Worm (Caenorhabditis elegans) whole organism, L3 larva: Measurements from ENCODE around the gene hgrs-1.
A peak's percentile ranks its signal among the peaks of the same experiment; 100 is the strongest.

Experiments used
- R02D3.7 ChIP-seq: fragments of 150-350 bp; optimal IDR thresholded peaks from 2 replicates; lab custom pipeline; 2014; ENCODE audit warnings: missing biosample characterization, missing genetic modification characterization
- aly-2 ChIP-seq: fragments of 150-350 bp; optimal IDR thresholded peaks from 2 replicates; lab custom pipeline; 2014; ENCODE audit warnings: missing biosample characterization, missing genetic modification characterization
- ama-1 ChIP-seq: fragments of 150-350 bp; optimal IDR thresholded peaks from 2 replicates; lab custom pipeline; 2018
- ceh-28 ChIP-seq: fragments of 150-350 bp; optimal IDR thresholded peaks from 2 replicates; lab custom pipeline; 2014; ENCODE audit warnings: missing biosample characterization, missing genetic modification reagents, missing genetic modification characterization
- ceh-82 ChIP-seq: fragments of 150-350 bp; optimal IDR thresholded peaks from 2 replicates; lab custom pipeline; 2014; ENCODE audit warnings: missing biosample characterization, missing genetic modification characterization
- ceh-9 ChIP-seq: sonication (generic microtip); optimal IDR thresholded peaks from 2 replicates; lab custom pipeline; 2018; ENCODE audit warnings: missing biosample characterization, missing genetic modification characterization
- daf-12 ChIP-seq: fragments of 150-350 bp; optimal IDR thresholded peaks from 2 replicates; lab custom pipeline; 2014; ENCODE audit warnings: missing biosample characterization, missing genetic modification reagents, missing genetic modification characterization
- egl-27 ChIP-seq: sonication (generic microtip); optimal IDR thresholded peaks from 4 replicates; lab custom pipeline; 2017; ENCODE audit warnings: missing biosample characterization, missing genetic modification reagents, missing genetic modification characterization
- egl-5 ChIP-seq: fragments of 150-350 bp; optimal IDR thresholded peaks from 2 replicates; lab custom pipeline; 2017; ENCODE audit warnings: missing biosample characterization, missing genetic modification reagents, missing genetic modification characterization, inconsistent platforms
- elt-1 ChIP-seq: fragments of 150-350 bp; optimal IDR thresholded peaks from 2 replicates; lab custom pipeline; 2014; ENCODE audit warnings: missing biosample characterization, missing genetic modification characterization
- elt-2 ChIP-seq: sonication (generic microtip); optimal IDR thresholded peaks from 2 replicates; lab custom pipeline; 2016; ENCODE audit warnings: missing genetic modification reagents, mild to moderate bottlenecking, missing genetic modification characterization, missing compliant biosample characterization
- elt-3 ChIP-seq, 3 experiments: fragments of 150-350 bp in 1 of 3; sonication (generic microtip) in 2 of 3; optimal IDR thresholded peaks; 2 replicates in 2 of 3; 4 replicates in 1 of 3; lab custom pipeline; 2014 to 2017; ENCODE audit warnings: missing biosample characterization in 3 of 3, missing genetic modification characterization in 3 of 3
- eor-1 ChIP-seq, 2 experiments: fragments of 150-350 bp; optimal IDR thresholded peaks; 2 replicates each; lab custom pipeline; 2014 to 2018; ENCODE audit warnings: missing biosample characterization in 2 of 2, missing genetic modification characterization in 2 of 2
- fkh-10 ChIP-seq: sonication (generic microtip); optimal IDR thresholded peaks from 2 replicates; lab custom pipeline; 2017; ENCODE audit warnings: missing biosample characterization, missing genetic modification reagents, missing genetic modification characterization
- fkh-2 ChIP-seq: fragments of 150-350 bp; optimal IDR thresholded peaks from 2 replicates; lab custom pipeline; 2014; ENCODE audit warnings: missing biosample characterization, missing genetic modification reagents, missing genetic modification characterization
- fos-1 ChIP-seq: fragments of 150-350 bp; optimal IDR thresholded peaks from 2 replicates; lab custom pipeline; 2014; ENCODE audit warnings: missing biosample characterization, missing genetic modification characterization
- hmg-11 ChIP-seq: sonication (generic microtip); optimal IDR thresholded peaks from 2 replicates; lab custom pipeline; 2016; ENCODE audit warnings: missing genetic modification characterization, missing compliant biosample characterization
- jun-1 ChIP-seq: fragments of 150-350 bp; optimal IDR thresholded peaks from 2 replicates; lab custom pipeline; 2014; ENCODE audit warnings: missing biosample characterization, missing genetic modification reagents, missing genetic modification characterization
- lin-15B ChIP-seq: fragments of 150-350 bp; optimal IDR thresholded peaks from 2 replicates; lab custom pipeline; 2014; ENCODE audit warnings: missing biosample characterization, missing genetic modification characterization
- lin-39 ChIP-seq: fragments of 150-350 bp; optimal IDR thresholded peaks from 2 replicates; lab custom pipeline; 2018; ENCODE audit warnings: missing biosample characterization, missing genetic modification reagents, missing genetic modification characterization
- lsy-12 ChIP-seq: sonication (generic microtip); optimal IDR thresholded peaks from 2 replicates; lab custom pipeline; 2016; ENCODE audit warnings: mild to moderate bottlenecking, missing genetic modification characterization, missing compliant biosample characterization
- mdl-1 ChIP-seq: fragments of 150-350 bp; optimal IDR thresholded peaks from 2 replicates; lab custom pipeline; 2014; ENCODE audit warnings: missing biosample characterization, missing genetic modification characterization
- mml-1 ChIP-seq: fragments of 150-350 bp; sonication (generic microtip); optimal IDR thresholded peaks from 3 replicates; lab custom pipeline; 2014; ENCODE audit warnings: missing biosample characterization, missing genetic modification characterization
- nfya-1 ChIP-seq: sonication (generic microtip); optimal IDR thresholded peaks from 2 replicates; lab custom pipeline; 2017; ENCODE audit warnings: missing genetic modification characterization, mild to moderate bottlenecking, missing compliant biosample characterization, antibody characterized with exemption, moderate library complexity; ENCODE audit not compliant: insufficient read depth
- nhr-11 ChIP-seq: fragments of 150-350 bp; optimal IDR thresholded peaks from 2 replicates; lab custom pipeline; 2014; ENCODE audit warnings: missing biosample characterization, missing genetic modification characterization
- nhr-12 ChIP-seq: fragments of 150-350 bp; optimal IDR thresholded peaks from 2 replicates; lab custom pipeline; 2014; ENCODE audit warnings: missing biosample characterization, missing genetic modification characterization
- nhr-23 ChIP-seq: fragments of 150-350 bp; optimal IDR thresholded peaks from 2 replicates; lab custom pipeline; 2014; ENCODE audit warnings: missing biosample characterization, missing genetic modification reagents, missing genetic modification characterization
- nhr-237 ChIP-seq: fragments of 150-350 bp; optimal IDR thresholded peaks from 2 replicates; lab custom pipeline; 2014; ENCODE audit warnings: missing biosample characterization, missing genetic modification characterization
- nhr-25 ChIP-seq: sonication (generic microtip); optimal IDR thresholded peaks from 2 replicates; lab custom pipeline; 2017; ENCODE audit warnings: missing biosample characterization, missing genetic modification characterization
- nhr-43 ChIP-seq: sonication (generic microtip); optimal IDR thresholded peaks from 2 replicates; lab custom pipeline; 2016; ENCODE audit warnings: mild to moderate bottlenecking, missing genetic modification characterization, missing compliant biosample characterization; ENCODE audit not compliant: poor library complexity, severe bottlenecking
- nhr-67 ChIP-seq: fragments of 150-350 bp; optimal IDR thresholded peaks from 2 replicates; lab custom pipeline; 2014; ENCODE audit warnings: missing biosample characterization, missing genetic modification characterization
- nhr-77 ChIP-seq: fragments of 150-350 bp; optimal IDR thresholded peaks from 2 replicates; lab custom pipeline; 2014; ENCODE audit warnings: missing biosample characterization, missing genetic modification characterization
- pha-4 ChIP-seq: fragments of 150-350 bp; optimal IDR thresholded peaks from 2 replicates; lab custom pipeline; 2014; ENCODE audit warnings: missing biosample characterization, missing genetic modification reagents, missing genetic modification characterization
- pqm-1 ChIP-seq: fragments of 150-350 bp; optimal IDR thresholded peaks from 2 replicates; lab custom pipeline; 2017; ENCODE audit warnings: missing biosample characterization, missing genetic modification characterization, inconsistent platforms
- sea-2 ChIP-seq: fragments of 150-350 bp; sonication (generic microtip); optimal IDR thresholded peaks from 4 replicates; lab custom pipeline; 2014; ENCODE audit warnings: missing biosample characterization, missing genetic modification reagents, missing genetic modification characterization
- skn-1 ChIP-seq: fragments of 150-350 bp; optimal IDR thresholded peaks from 2 replicates; lab custom pipeline; 2014; ENCODE audit warnings: missing biosample characterization, missing genetic modification characterization
- snpc-4 ChIP-seq: fragments of 150-350 bp; optimal IDR thresholded peaks from 2 replicates; lab custom pipeline; 2014; ENCODE audit warnings: missing biosample characterization, missing genetic modification characterization
- tbx-2 ChIP-seq: sonication (generic microtip); optimal IDR thresholded peaks from 2 replicates; lab custom pipeline; 2016; ENCODE audit warnings: mild to moderate bottlenecking, missing genetic modification characterization, missing compliant biosample characterization
- unc-39 ChIP-seq: sonication (generic microtip); optimal IDR thresholded peaks from 4 replicates; lab custom pipeline; 2017; ENCODE audit warnings: missing biosample characterization, missing genetic modification characterization
- unc-62 ChIP-seq: fragments of 150-350 bp; sonication (generic microtip); optimal IDR thresholded peaks from 4 replicates; lab custom pipeline; 2014; ENCODE audit warnings: missing biosample characterization, missing genetic modification reagents, missing genetic modification characterization
- zag-1 ChIP-seq: fragments of 150-350 bp; optimal IDR thresholded peaks from 2 replicates; lab custom pipeline; 2014; ENCODE audit warnings: missing biosample characterization, missing genetic modification characterization

hgrs-1 gene

ce11 chrIV:8233268-8233667 is 27.4 kb upstream of the hgrs-1 start:
- TF ChIP-seq nfya-1 (tag; lab: Kevin White, UChicago) (no peak), pha-4 (tag; lab: Kevin White, UChicago) (peak; percentile 2), nhr-11 (no peak), nhr-77 (tag; lab: Kevin White, UChicago) (no peak), daf-12 (no peak), zag-1 (no peak)

ce11 chrIV:8232428-8232827 is 26.6 kb upstream of the hgrs-1 start:
- no peak for TF ChIP-seq jun-1 (tag; lab: Kevin White, UChicago)
- TF ChIP-seq nhr-25 (tag; lab: Kevin White, UChicago), result peak; percentile 38
- TF ChIP-seq pha-4 (tag; lab: Kevin White, UChicago), result peak; percentile 17
- peak; percentile 0 for TF ChIP-seq hmg-11
- TF ChIP-seq nfya-1 (tag; lab: Kevin White, UChicago), result peak; percentile 54
- TF ChIP-seq elt-2 (tag; lab: Kevin White, UChicago), result no peak
- peak; percentile 23 for TF ChIP-seq nhr-23 (tag; lab: Kevin White, UChicago)

ce11 chrIV:8229523-8229922 is 23.7 kb upstream of the hgrs-1 start:
- TF ChIP-seq pqm-1 (tag; lab: Kevin White, UChicago) (peak; percentile 87), ceh-9 (no peak), eor-1 (tag; optimal IDR thresholded peaks at IDR 0.05; lab: Kevin White, UChicago) (no peak), aly-2 (tag; lab: Kevin White, UChicago) (no peak), daf-12 (no peak), lin-39 (tag; lab: Kevin White, UChicago) (no peak), ceh-82 (tag; lab: Kevin White, UChicago) (no peak), nhr-11 (no peak), fkh-10 (GFP tag; lab: Kevin White, UChicago) (no peak), elt-1 (no peak), lsy-12 (tag; lab: Kevin White, UChicago) (peak; percentile 43), nhr-237 (tag; lab: Kevin White, UChicago) (no peak), sea-2 (no peak), pha-4 (tag; lab: Kevin White, UChicago) (peak; percentile 90), mdl-1 (tag; lab: Kevin White, UChicago) (peak; percentile 1), nhr-43 (tag; lab: Kevin White, UChicago) (peak; percentile 26), skn-1 (no peak), nhr-25 (tag; lab: Kevin White, UChicago) (no peak), snpc-4 (peak; percentile 6), ama-1 (no peak), fkh-2 (no peak), nhr-67 (no peak), egl-5 (tag; lab: Kevin White, UChicago) (no peak), tbx-2 (tag; lab: Kevin White, UChicago) (no peak), mml-1 (tag; lab: Kevin White, UChicago) (no peak), nfya-1 (tag; lab: Kevin White, UChicago) (peak; percentile 23), nhr-23 (tag; lab: Kevin White, UChicago) (no peak), hmg-11 (peak; percentile 59), nhr-12 (tag; lab: Kevin White, UChicago) (no peak), zag-1 (no peak), jun-1 (tag; lab: Kevin White, UChicago) (peak; percentile 43), unc-62 (GFP tag; lab: Kevin White, UChicago) (no peak), egl-27 (tag; lab: Kevin White, UChicago) (no peak), unc-39 (tag; lab: Kevin White, UChicago) (no peak), elt-2 (tag; lab: Kevin White, UChicago) (peak; percentile 89), ceh-28 (tag; lab: Kevin White, UChicago) (no peak), fos-1 (peak; percentile 3)

- TF ChIP-seq lin-39 (tag; lab: Kevin White, UChicago) (no peak), lin-15B (tag; lab: Kevin White, UChicago) (no peak), ceh-82 (tag; lab: Kevin White, UChicago) (no peak), mdl-1 (tag; lab: Kevin White, UChicago) (no peak), unc-39 (tag; lab: Kevin White, UChicago) (no peak), nhr-11 (no peak), elt-2 (tag; lab: Kevin White, UChicago) (peak; percentile 11), ama-1 (peak; percentile 2), nhr-237 (tag; lab: Kevin White, UChicago) (no peak), egl-27 (tag; lab: Kevin White, UChicago) (no peak), aly-2 (tag; lab: Kevin White, UChicago) (no peak), fos-1 (no peak), R02D3.7 (tag; lab: Kevin White, UChicago) (no peak), elt-3 (tag; optimal IDR thresholded peaks at IDR 0.05; lab: Kevin White, UChicago) (no peak), nhr-25 (tag; lab: Kevin White, UChicago) (no peak), nhr-43 (tag; lab: Kevin White, UChicago) (no peak)
Measured at ce11 chrIV:8226474-8226873, 20.6 kb upstream of the hgrs-1 start.
